Worm (Caenorhabditis elegans) whole organism, L3 larva: ENCODE data around the gene W08E12.9.
A peak's percentile ranks its signal among the peaks of the same experiment; 100 is the strongest.

ENCODE experiments used
- R02D3.7 ChIP-seq: fragments of 150-350 bp; optimal IDR thresholded peaks from 2 replicates; lab custom pipeline; 2014; ENCODE audit warnings: missing biosample characterization, missing genetic modification characterization
- ZK546.5 ChIP-seq: sonication (generic microtip); optimal IDR thresholded peaks from 2 replicates; lab custom pipeline; 2017; ENCODE audit warnings: missing biosample characterization, missing genetic modification characterization
- aly-2 ChIP-seq: fragments of 150-350 bp; optimal IDR thresholded peaks from 2 replicates; lab custom pipeline; 2014; ENCODE audit warnings: missing biosample characterization, missing genetic modification characterization
- ama-1 ChIP-seq: fragments of 150-350 bp; optimal IDR thresholded peaks from 2 replicates; lab custom pipeline; 2018
- ceh-28 ChIP-seq: fragments of 150-350 bp; optimal IDR thresholded peaks from 2 replicates; lab custom pipeline; 2014; ENCODE audit warnings: missing biosample characterization, missing genetic modification reagents, missing genetic modification characterization
- ceh-82 ChIP-seq: fragments of 150-350 bp; optimal IDR thresholded peaks from 2 replicates; lab custom pipeline; 2014; ENCODE audit warnings: missing biosample characterization, missing genetic modification characterization
- ceh-9 ChIP-seq: sonication (generic microtip); optimal IDR thresholded peaks from 2 replicates; lab custom pipeline; 2018; ENCODE audit warnings: missing biosample characterization, missing genetic modification characterization
- daf-12 ChIP-seq: fragments of 150-350 bp; optimal IDR thresholded peaks from 2 replicates; lab custom pipeline; 2014; ENCODE audit warnings: missing biosample characterization, missing genetic modification reagents, missing genetic modification characterization
- egl-27 ChIP-seq: sonication (generic microtip); optimal IDR thresholded peaks from 4 replicates; lab custom pipeline; 2017; ENCODE audit warnings: missing biosample characterization, missing genetic modification reagents, missing genetic modification characterization
- egl-5 ChIP-seq: fragments of 150-350 bp; optimal IDR thresholded peaks from 2 replicates; lab custom pipeline; 2017; ENCODE audit warnings: missing biosample characterization, missing genetic modification reagents, missing genetic modification characterization, inconsistent platforms
- elt-2 ChIP-seq: sonication (generic microtip); optimal IDR thresholded peaks from 2 replicates; lab custom pipeline; 2016; ENCODE audit warnings: missing genetic modification reagents, mild to moderate bottlenecking, missing genetic modification characterization, missing compliant biosample characterization
- elt-3 ChIP-seq, 3 experiments: fragments of 150-350 bp in 1 of 3; sonication (generic microtip) in 2 of 3; optimal IDR thresholded peaks; 2 replicates in 2 of 3; 4 replicates in 1 of 3; lab custom pipeline; 2014 to 2017; ENCODE audit warnings: missing biosample characterization in 3 of 3, missing genetic modification characterization in 3 of 3
- eor-1 ChIP-seq, 2 experiments: fragments of 150-350 bp; optimal IDR thresholded peaks; 2 replicates each; lab custom pipeline; 2014 to 2018; ENCODE audit warnings: missing biosample characterization in 2 of 2, missing genetic modification characterization in 2 of 2
- fkh-10 ChIP-seq: sonication (generic microtip); optimal IDR thresholded peaks from 2 replicates; lab custom pipeline; 2017; ENCODE audit warnings: missing biosample characterization, missing genetic modification reagents, missing genetic modification characterization
- fos-1 ChIP-seq: fragments of 150-350 bp; optimal IDR thresholded peaks from 2 replicates; lab custom pipeline; 2014; ENCODE audit warnings: missing biosample characterization, missing genetic modification characterization
- hmg-11 ChIP-seq: sonication (generic microtip); optimal IDR thresholded peaks from 2 replicates; lab custom pipeline; 2016; ENCODE audit warnings: missing genetic modification characterization, missing compliant biosample characterization
- jun-1 ChIP-seq: fragments of 150-350 bp; optimal IDR thresholded peaks from 2 replicates; lab custom pipeline; 2014; ENCODE audit warnings: missing biosample characterization, missing genetic modification reagents, missing genetic modification characterization
- lin-15B ChIP-seq: fragments of 150-350 bp; optimal IDR thresholded peaks from 2 replicates; lab custom pipeline; 2014; ENCODE audit warnings: missing biosample characterization, missing genetic modification characterization
- lin-39 ChIP-seq: fragments of 150-350 bp; optimal IDR thresholded peaks from 2 replicates; lab custom pipeline; 2018; ENCODE audit warnings: missing biosample characterization, missing genetic modification reagents, missing genetic modification characterization
- lsy-12 ChIP-seq: sonication (generic microtip); optimal IDR thresholded peaks from 2 replicates; lab custom pipeline; 2016; ENCODE audit warnings: mild to moderate bottlenecking, missing genetic modification characterization, missing compliant biosample characterization
- mdl-1 ChIP-seq: fragments of 150-350 bp; optimal IDR thresholded peaks from 2 replicates; lab custom pipeline; 2014; ENCODE audit warnings: missing biosample characterization, missing genetic modification characterization
- mml-1 ChIP-seq: fragments of 150-350 bp; sonication (generic microtip); optimal IDR thresholded peaks from 3 replicates; lab custom pipeline; 2014; ENCODE audit warnings: missing biosample characterization, missing genetic modification characterization
- nfya-1 ChIP-seq: sonication (generic microtip); optimal IDR thresholded peaks from 2 replicates; lab custom pipeline; 2017; ENCODE audit warnings: missing genetic modification characterization, mild to moderate bottlenecking, missing compliant biosample characterization, antibody characterized with exemption, moderate library complexity; ENCODE audit not compliant: insufficient read depth
- nhr-11 ChIP-seq: fragments of 150-350 bp; optimal IDR thresholded peaks from 2 replicates; lab custom pipeline; 2014; ENCODE audit warnings: missing biosample characterization, missing genetic modification characterization
- nhr-23 ChIP-seq: fragments of 150-350 bp; optimal IDR thresholded peaks from 2 replicates; lab custom pipeline; 2014; ENCODE audit warnings: missing biosample characterization, missing genetic modification reagents, missing genetic modification characterization
- nhr-237 ChIP-seq: fragments of 150-350 bp; optimal IDR thresholded peaks from 2 replicates; lab custom pipeline; 2014; ENCODE audit warnings: missing biosample characterization, missing genetic modification characterization
- nhr-25 ChIP-seq: sonication (generic microtip); optimal IDR thresholded peaks from 2 replicates; lab custom pipeline; 2017; ENCODE audit warnings: missing biosample characterization, missing genetic modification characterization
- nhr-28 ChIP-seq: fragments of 150-350 bp; optimal IDR thresholded peaks from 2 replicates; lab custom pipeline; 2014; ENCODE audit warnings: missing biosample characterization, missing genetic modification characterization
- nhr-43 ChIP-seq: sonication (generic microtip); optimal IDR thresholded peaks from 2 replicates; lab custom pipeline; 2016; ENCODE audit warnings: mild to moderate bottlenecking, missing genetic modification characterization, missing compliant biosample characterization; ENCODE audit not compliant: poor library complexity, severe bottlenecking
- nhr-67 ChIP-seq: fragments of 150-350 bp; optimal IDR thresholded peaks from 2 replicates; lab custom pipeline; 2014; ENCODE audit warnings: missing biosample characterization, missing genetic modification characterization
- nhr-76 ChIP-seq: fragments of 150-350 bp; sonication (generic microtip); optimal IDR thresholded peaks from 5 replicates; lab custom pipeline; 2014; ENCODE audit warnings: missing biosample characterization, missing genetic modification characterization
- nhr-77 ChIP-seq: fragments of 150-350 bp; optimal IDR thresholded peaks from 2 replicates; lab custom pipeline; 2014; ENCODE audit warnings: missing biosample characterization, missing genetic modification characterization
- pha-4 ChIP-seq: fragments of 150-350 bp; optimal IDR thresholded peaks from 2 replicates; lab custom pipeline; 2014; ENCODE audit warnings: missing biosample characterization, missing genetic modification reagents, missing genetic modification characterization
- pqm-1 ChIP-seq: fragments of 150-350 bp; optimal IDR thresholded peaks from 2 replicates; lab custom pipeline; 2017; ENCODE audit warnings: missing biosample characterization, missing genetic modification characterization, inconsistent platforms
- sea-2 ChIP-seq: fragments of 150-350 bp; sonication (generic microtip); optimal IDR thresholded peaks from 4 replicates; lab custom pipeline; 2014; ENCODE audit warnings: missing biosample characterization, missing genetic modification reagents, missing genetic modification characterization
- skn-1 ChIP-seq: fragments of 150-350 bp; optimal IDR thresholded peaks from 2 replicates; lab custom pipeline; 2014; ENCODE audit warnings: missing biosample characterization, missing genetic modification characterization
- snpc-4 ChIP-seq: fragments of 150-350 bp; optimal IDR thresholded peaks from 2 replicates; lab custom pipeline; 2014; ENCODE audit warnings: missing biosample characterization, missing genetic modification characterization
- tbx-2 ChIP-seq: sonication (generic microtip); optimal IDR thresholded peaks from 2 replicates; lab custom pipeline; 2016; ENCODE audit warnings: mild to moderate bottlenecking, missing genetic modification characterization, missing compliant biosample characterization
- unc-39 ChIP-seq: sonication (generic microtip); optimal IDR thresholded peaks from 4 replicates; lab custom pipeline; 2017; ENCODE audit warnings: missing biosample characterization, missing genetic modification characterization
- ztf-11 ChIP-seq: fragments of 150-350 bp; optimal IDR thresholded peaks from 2 replicates; lab custom pipeline; 2014; ENCODE audit warnings: missing biosample characterization, missing genetic modification characterization
- ztf-4 ChIP-seq: fragments of 150-350 bp; optimal IDR thresholded peaks from 2 replicates; lab custom pipeline; 2014; ENCODE audit warnings: missing biosample characterization, missing genetic modification characterization

Gene W08E12.9

ce11 chrIV:3299229-3299628 is 8.1 kb downstream of the W08E12.9 start:
- TF ChIP-seq snpc-4 (tag; lab: Kevin White, UChicago): no peak
- no peak for TF ChIP-seq lsy-12 (tag; lab: Kevin White, UChicago)
- no peak for TF ChIP-seq daf-12
- no peak for TF ChIP-seq elt-2 (tag; lab: Kevin White, UChicago)
- TF ChIP-seq nhr-67: no peak
- TF ChIP-seq, all 47 proteins: peak for 0

DNA sequence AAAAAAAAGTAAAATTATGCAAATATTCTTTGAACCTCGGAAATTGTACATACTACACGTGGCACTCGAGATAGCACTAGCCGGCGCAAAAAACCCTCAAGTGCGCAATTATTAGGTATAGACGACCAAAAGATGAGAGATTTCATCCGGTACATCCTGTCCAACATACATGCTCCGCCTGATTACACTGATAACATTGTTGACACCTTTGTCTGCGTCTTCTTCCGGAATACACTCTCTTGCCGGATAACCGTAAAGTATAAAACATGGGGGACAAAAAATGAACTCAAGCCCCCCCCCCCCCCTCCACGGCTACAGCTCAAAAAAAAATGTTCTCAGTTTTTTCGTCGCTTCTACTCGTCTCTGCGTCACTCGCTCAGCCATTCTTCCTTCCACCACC is 9.1 kb downstream of the W08E12.9 start, which contains the start of gene W08E12.6:
TSS of gene W08E12.6 (plus strand) at position 301 of the 400 bp plus-strand sequence.
- TF ChIP-seq ceh-28 (tag; lab: Kevin White, UChicago): no peak
- TF ChIP-seq nhr-77: no peak
- no peak for TF ChIP-seq pqm-1 (tag; lab: Kevin White, UChicago)
- TF ChIP-seq nhr-11 (tag; lab: Kevin White, UChicago): no peak
- TF ChIP-seq egl-5 (tag; lab: Kevin White, UChicago): no peak
- TF ChIP-seq elt-2 (tag; lab: Kevin White, UChicago): no peak
- TF ChIP-seq nhr-28 (tag; lab: Kevin White, UChicago): no peak
- TF ChIP-seq nfya-1 (tag; lab: Kevin White, UChicago): no peak
- no peak for TF ChIP-seq nhr-23 (tag; lab: Kevin White, UChicago)
- TF ChIP-seq, all 47 proteins: peak for 0

- TF ChIP-seq egl-5 (tag; lab: Kevin White, UChicago) (no peak), hmg-11 (no peak), nhr-28 (tag; lab: Kevin White, UChicago) (no peak), mdl-1 (tag; lab: Kevin White, UChicago) (no peak), nhr-25 (tag; lab: Kevin White, UChicago) (no peak), unc-39 (no peak), elt-2 (tag; lab: Kevin White, UChicago) (no peak)
Measured at ce11 chrIV:3296578-3297549, 10.5 kb downstream of the W08E12.9 start.

- TF ChIP-seq sea-2 (GFP tag; lab: Kevin White, UChicago) (no peak), nhr-76 (tag; lab: Kevin White, UChicago) (peak; percentile 51), ZK546.5 (peak; percentile 26), tbx-2 (tag; lab: Kevin White, UChicago) (peak; percentile 38), ama-1 (lab: Kevin White, UChicago) (peak; percentile 88), skn-1 (tag; lab: Kevin White, UChicago) (peak; percentile 81), nfya-1 (tag; lab: Kevin White, UChicago) (peak; percentile 93), aly-2 (tag; lab: Kevin White, UChicago) (no peak), ceh-9 (tag; lab: Kevin White, UChicago) (no peak), lin-39 (tag; lab: Kevin White, UChicago) (peak; percentile 80), elt-3 (tag; optimal IDR thresholded peaks at IDR 0.05; lab: Kevin White, UChicago) (peak in 1 of 3 experiments; percentile 31), nhr-67 (peak; percentile 31), jun-1 (tag; lab: Kevin White, UChicago) (peak; percentile 89), nhr-25 (tag; lab: Kevin White, UChicago) (peak; percentile 95), elt-2 (tag; lab: Kevin White, UChicago) (peak; percentile 71), nhr-237 (no peak), unc-39 (no peak), mml-1 (tag; lab: Kevin White, UChicago) (no peak), lin-15B (tag; lab: Kevin White, UChicago) (peak; percentile 99), R02D3.7 (tag; lab: Kevin White, UChicago) (peak; percentile 81), egl-5 (tag; lab: Kevin White, UChicago) (peak; percentile 74), fkh-10 (peak; percentile 87), ceh-82 (tag; lab: Kevin White, UChicago) (peak; percentile 66), lsy-12 (tag; lab: Kevin White, UChicago) (peak; percentile 76), nhr-28 (tag; lab: Kevin White, UChicago) (peak; percentile 27), ztf-11 (tag; lab: Kevin White, UChicago) (no peak), ceh-28 (tag; lab: Kevin White, UChicago) (peak; percentile 83), nhr-77 (peak; percentile 63), ztf-4 (tag; lab: Kevin White, UChicago) (peak; percentile 51), pha-4 (peak; percentile 100), nhr-11 (tag; lab: Kevin White, UChicago) (peak; percentile 82), egl-27 (tag; lab: Kevin White, UChicago) (peak; percentile 5), nhr-43 (tag; lab: Kevin White, UChicago) (peak; percentile 83), eor-1 (tag; optimal IDR thresholded peaks at IDR 0.05; lab: Kevin White, UChicago) (no peak), daf-12 (no peak), hmg-11 (peak; percentile 50), mdl-1 (tag; lab: Kevin White, UChicago) (peak; percentile 24), fos-1 (tag; lab: Kevin White, UChicago) (peak; percentile 32), pqm-1 (tag; lab: Kevin White, UChicago) (peak; percentile 80)
Measured at ce11 chrIV:3294553-3295185, 12.7 kb downstream of the W08E12.9 start, which contains the start of gene W08E12.7. W08E12.7 (plus strand) TSS chrIV:3295135.
